Fruit fly (Drosophila melanogaster) whole organism, prepupa: ENCODE results near the gene CG6066.

Experiments used
- CG16779 ChIP-seq: fragments of 200-800 bp; sonication (Bioruptor generic); optimal IDR thresholded peaks from 3 replicates; lab custom pipeline; 2017; ENCODE audit warnings: missing biosample characterization, mild to moderate bottlenecking, missing genetic modification characterization
- CG32006 ChIP-seq: fragments of 200-800 bp; sonication (Bioruptor generic); optimal IDR thresholded peaks from 3 replicates; lab custom pipeline; 2017; ENCODE audit warnings: missing biosample characterization, mild to moderate bottlenecking, missing genetic modification characterization
- CG6163 ChIP-seq: fragments of 200-800 bp; sonication (Bioruptor generic); IDR thresholded peaks from 3 replicates; pipeline ENCODE4 v1.3.6; 2022; ENCODE audit warnings: missing biosample characterization, missing genetic modification characterization
- CG6276 ChIP-seq: fragments of 200-800 bp; sonication (Bioruptor generic); optimal IDR thresholded peaks from 2 replicates; lab custom pipeline; 2017; ENCODE audit warnings: missing biosample characterization, mild to moderate bottlenecking, missing genetic modification characterization
- CG6808 ChIP-seq: fragments of 200-800 bp; sonication (Bioruptor generic); optimal IDR thresholded peaks from 3 replicates; lab custom pipeline; 2017; ENCODE audit warnings: missing biosample characterization, missing genetic modification characterization, mild to moderate bottlenecking, moderate library complexity, missing genetic modification reagents
- CG9139 ChIP-seq: fragments of 200-800 bp; sonication (Bioruptor generic); optimal IDR thresholded peaks from 3 replicates; lab custom pipeline; 2017; ENCODE audit warnings: missing biosample characterization, mild to moderate bottlenecking, missing genetic modification characterization
- Ets96B ChIP-seq: fragments of 200-800 bp; optimal IDR thresholded peaks from 2 replicates; lab custom pipeline; 2019; ENCODE audit warnings: missing biosample characterization, mild to moderate bottlenecking, missing genetic modification characterization, moderate library complexity
- Hr39 ChIP-seq: fragments of 200-800 bp; sonication (Bioruptor generic); optimal IDR thresholded peaks from 2 replicates; lab custom pipeline; 2016; ENCODE audit warnings: missing biosample characterization, missing genetic modification characterization
- Lpt ChIP-seq: fragments of 200-800 bp; sonication (Bioruptor generic); optimal IDR thresholded peaks from 3 replicates; lab custom pipeline; 2016; ENCODE audit warnings: missing biosample characterization, missing genetic modification characterization
- Sox102F ChIP-seq: fragments of 200-800 bp; sonication (Bioruptor generic); optimal IDR thresholded peaks from 2 replicates; lab custom pipeline; 2016; ENCODE audit warnings: missing biosample characterization, mild to moderate bottlenecking, missing genetic modification characterization
- dac ChIP-seq: fragments of 200-800 bp; sonication (Bioruptor generic); optimal IDR thresholded peaks from 2 replicates; lab custom pipeline; 2017; ENCODE audit warnings: missing biosample characterization, mild to moderate bottlenecking, missing genetic modification characterization
- fkh ChIP-seq: fragments of 200-800 bp; sonication (Bioruptor generic); optimal IDR thresholded peaks from 3 replicates; lab custom pipeline; 2017; ENCODE audit warnings: missing biosample characterization, mild to moderate bottlenecking, missing genetic modification characterization, moderate library complexity
- net ChIP-seq: fragments of 200-800 bp; sonication (Bioruptor generic); optimal IDR thresholded peaks from 3 replicates; lab custom pipeline; 2016; ENCODE audit warnings: missing biosample characterization, missing genetic modification characterization

- TF ChIP-seq Lpt (no peak), Hr39 (GFP tag; lab: Kevin White, UChicago) (no peak), dac (GFP tag; lab: Kevin White, UChicago) (no peak), Sox102F (GFP tag; lab: Kevin White, UChicago) (no peak), Ets96B (tag; lab: Kevin White, UChicago) (no peak), net (no peak), CG16779 (no peak), CG6163 (no peak), CG32006 (GFP tag; lab: Kevin White, UChicago) (no peak), CG6808 (GFP tag; lab: Kevin White, UChicago) (no peak), CG6276 (GFP tag; lab: Kevin White, UChicago) (no peak), CG9139 (no peak), fkh (GFP tag; lab: Kevin White, UChicago) (no peak)
These were observed 8.4 kb downstream of the CG6066 start for dm6 chr3R:27108111-27108510.
